Fruit fly (Drosophila melanogaster): ENCODE measurements around the gene CG7829.

CG7829 gene

dm6 chr3R:29802753-29803313 lies 14.7 kb downstream of the CG7829 start, which contains the start of the genes Etfb and CG7789 (continued):
- peak; percentile 57 for TF ChIP-seq pum (GFP tag; optimal IDR thresholded peaks at IDR 0.05)
- TF ChIP-seq CG7839 (tag; optimal IDR thresholded peaks at IDR 0.05), result no peak
- TF ChIP-seq zfh2 (GFP tag; optimal IDR thresholded peaks at IDR 0.05), result peak; percentile 87
- TF ChIP-seq Taf1 (GFP tag; IDR thresholded peaks at IDR 0.05), result peak; percentile 76
- peak; percentile 83 for TF ChIP-seq mam (GFP tag; optimal IDR thresholded peaks at IDR 0.05)
- no peak for TF ChIP-seq sr (GFP tag; IDR thresholded peaks at IDR 0.05)
- no peak for TF ChIP-seq ato (GFP tag; IDR thresholded peaks at IDR 0.05; ENCODE audit: partially characterized antibody)
- TF ChIP-seq vvl (GFP tag; IDR thresholded peaks at IDR 0.05), result peak; percentile 83; the same call in 1 of the 2 replicates
- peak; percentile 11 for TF ChIP-seq stwl (tag; optimal IDR thresholded peaks at IDR 0.05)
- peak; percentile 56; the same call in 1 of the 2 replicates for TF ChIP-seq CG16779 (GFP tag; IDR thresholded peaks at IDR 0.05)
- TF ChIP-seq otp (GFP tag; IDR thresholded peaks at IDR 0.05), result peak; percentile 61; the same call in 2 of the 3 replicates
- peak; percentile 71 for TF ChIP-seq Aef1 (GFP tag; IDR thresholded peaks at IDR 0.05)
- TF ChIP-seq CG7786 (GFP tag; optimal IDR thresholded peaks at IDR 0.05), result peak; percentile 80
- no peak for TF ChIP-seq B-H2 (GFP tag; optimal IDR thresholded peaks at IDR 0.05)
- peak; percentile 58 for TF ChIP-seq Awh (GFP tag; IDR thresholded peaks at IDR 0.05)
- peak; percentile 92 for TF ChIP-seq HmgZ (tag; optimal IDR thresholded peaks at IDR 0.05)
- peak; percentile 59 for TF ChIP-seq Fer1 (GFP tag; optimal IDR thresholded peaks at IDR 0.05)
- TF ChIP-seq CG10654 (GFP tag; optimal IDR thresholded peaks at IDR 0.05), result peak; percentile 44
- TF ChIP-seq sqz (GFP tag; optimal IDR thresholded peaks at IDR 0.05), result no peak
- TF ChIP-seq Tbp (GFP tag; optimal IDR thresholded peaks at IDR 0.05), result no peak
- TF ChIP-seq Hr39 (optimal IDR thresholded peaks at IDR 0.05), result no peak
- TF ChIP-seq Nf-YA (GFP tag; IDR thresholded peaks at IDR 0.05), result 0 out of 2 replicates have a peak, but pooled peaks have one; percentile 20
- peak; percentile 85 for TF ChIP-seq CG9817 (tag; optimal IDR thresholded peaks at IDR 0.05)
- peak; percentile 44 for TF ChIP-seq ewg (GFP tag; optimal IDR thresholded peaks at IDR 0.05)
- no peak for TF ChIP-seq Asciz (GFP tag; optimal IDR thresholded peaks at IDR 0.05)
- TF ChIP-seq CG33557 (GFP tag; optimal IDR thresholded peaks at IDR 0.05), result peak; percentile 32
- peak; percentile 57 for TF ChIP-seq trh (GFP tag; optimal IDR thresholded peaks at IDR 0.05)
- TF ChIP-seq fd3F (GFP tag; optimal IDR thresholded peaks at IDR 0.05), result peak; percentile 63
- TF ChIP-seq CG18011 (GFP tag; optimal IDR thresholded peaks at IDR 0.05), result peak; percentile 42
- no peak for TF ChIP-seq Fer2 (tag; optimal IDR thresholded peaks at IDR 0.05)
- peak; percentile 39 for TF ChIP-seq CG17359 (tag; optimal IDR thresholded peaks at IDR 0.05)
- TF ChIP-seq fd96Cb (tag; optimal IDR thresholded peaks at IDR 0.05), result no peak
- TF ChIP-seq nom (GFP tag; optimal IDR thresholded peaks at IDR 0.05), result peak; percentile 99
- TF ChIP-seq vnd (GFP tag; IDR thresholded peaks at IDR 0.05; ENCODE audit: partially characterized antibody), result peak; percentile 76
- peak; percentile 53 for TF ChIP-seq CG8281 (tag; optimal IDR thresholded peaks at IDR 0.05)
- peak; percentile 47 for TF ChIP-seq luna (GFP tag; optimal IDR thresholded peaks at IDR 0.05)
- peak; percentile 62 for TF ChIP-seq wdn (GFP tag; IDR thresholded peaks at IDR 0.05)
- TF ChIP-seq Mes4 (GFP tag; optimal IDR thresholded peaks at IDR 0.05), result peak; percentile 46
- TF ChIP-seq row (GFP tag; IDR thresholded peaks at IDR 0.05), result peak; percentile 93
- TF ChIP-seq CG16813 (GFP tag; IDR thresholded peaks at IDR 0.05; ENCODE audit: partially characterized antibody), result peak; percentile 82
- TF ChIP-seq CG34422 (GFP tag; IDR thresholded peaks at IDR 0.05), result peak; percentile 93
- no peak for TF ChIP-seq ac (GFP tag; optimal IDR thresholded peaks at IDR 0.05)
- peak; percentile 58 for TF ChIP-seq CG11398 (GFP tag; optimal IDR thresholded peaks at IDR 0.05)
- no peak for TF ChIP-seq CG13894 (tag; optimal IDR thresholded peaks at IDR 0.05)
- TF ChIP-seq ranshi (GFP tag; IDR thresholded peaks at IDR 0.05), result peak; percentile 67
- TF ChIP-seq CG2712 (tag; optimal IDR thresholded peaks at IDR 0.05), result peak; percentile 53
- peak; percentile 72 for TF ChIP-seq schlank (tag; optimal IDR thresholded peaks at IDR 0.05)
- no peak for TF ChIP-seq CG31441 (GFP tag; IDR thresholded peaks at IDR 0.05)
- TF ChIP-seq CG33213 (GFP tag; optimal IDR thresholded peaks at IDR 0.05), result peak; percentile 73
- TF ChIP-seq CG12219 (GFP tag; optimal IDR thresholded peaks at IDR 0.05), result no peak

All from whole organism, embryonic.